Fruit fly (Drosophila melanogaster) whole organism, embryonic: ENCODE results near the gene Cln7.

ENCODE experiments used
- Bdp1 ChIP-seq: fragments of 200-800 bp; sonication (Bioruptor generic); optimal IDR thresholded peaks from 3 replicates; lab custom pipeline; 2016; ENCODE audit warnings: missing biosample characterization, missing genetic modification characterization
- Bgb ChIP-seq: fragments of 200-800 bp; sonication (Bioruptor generic); IDR thresholded peaks from 2 replicates; pipeline ENCODE4 v1.3.6; 2022; ENCODE audit warnings: missing biosample characterization, missing genetic modification characterization; ENCODE audit not compliant: partially characterized antibody
- Blimp-1 ChIP-seq: fragments of 200-800 bp; sonication (Bioruptor generic); optimal IDR thresholded peaks from 3 replicates; lab custom pipeline; 2018; ENCODE audit warnings: missing biosample characterization, missing genetic modification characterization, mild to moderate bottlenecking, moderate library complexity, missing genetic modification reagents
- C15 ChIP-seq: fragments of 200-800 bp; sonication (Bioruptor generic); IDR thresholded peaks from 3 replicates; pipeline ENCODE4 v1.3.6; 2022; ENCODE audit warnings: missing biosample characterization, missing genetic modification characterization
- CG10147 ChIP-seq: fragments of 200-800 bp; sonication (Bioruptor generic); optimal IDR thresholded peaks from 2 replicates; lab custom pipeline; 2019; ENCODE audit warnings: missing biosample characterization, mild to moderate bottlenecking, missing genetic modification characterization, moderate library complexity
- CG11093 ChIP-seq: fragments of 200-800 bp; sonication (Bioruptor generic); IDR thresholded peaks from 3 replicates; pipeline ENCODE4 v1.3.6; 2022; ENCODE audit warnings: missing biosample characterization, missing genetic modification characterization
- CG13123 ChIP-seq: fragments of 200-800 bp; sonication (Bioruptor generic); optimal IDR thresholded peaks from 2 replicates; lab custom pipeline; 2016; ENCODE audit warnings: missing biosample characterization, missing genetic modification characterization
- CG14441 ChIP-seq: fragments of 200-800 bp; sonication (Bioruptor generic); IDR thresholded peaks from 2 replicates; pipeline ENCODE4 v1.3.6; 2022; ENCODE audit warnings: missing biosample characterization, missing genetic modification characterization
- CG15514 ChIP-seq: fragments of 200-800 bp; sonication (Bioruptor generic); optimal IDR thresholded peaks from 3 replicates; lab custom pipeline; 2017; ENCODE audit warnings: missing biosample characterization, missing genetic modification characterization, mild to moderate bottlenecking, moderate library complexity, missing genetic modification reagents
- CG1603 ChIP-seq: fragments of 200-800 bp; sonication (Bioruptor generic); optimal IDR thresholded peaks from 2 replicates; lab custom pipeline; 2019; ENCODE audit warnings: missing biosample characterization, mild to moderate bottlenecking, missing genetic modification characterization, moderate library complexity
- CG16863 ChIP-seq: fragments of 200-800 bp; sonication (Bioruptor generic); optimal IDR thresholded peaks from 3 replicates; lab custom pipeline; 2016; ENCODE audit warnings: missing biosample characterization, missing genetic modification characterization
- CG17328 ChIP-seq: fragments of 200-800 bp; sonication (Bioruptor generic); IDR thresholded peaks from 2 replicates; pipeline ENCODE4 v1.3.6; 2022; ENCODE audit warnings: missing biosample characterization, missing genetic modification characterization
- CG18764 ChIP-seq: fragments of 200-800 bp; sonication (Bioruptor generic); optimal IDR thresholded peaks from 3 replicates; lab custom pipeline; 2016; ENCODE audit warnings: missing biosample characterization, missing genetic modification characterization
- CG31441 ChIP-seq: fragments of 200-800 bp; sonication (Bioruptor generic); IDR thresholded peaks from 2 replicates; pipeline ENCODE4 v1.3.6; 2022; ENCODE audit warnings: missing biosample characterization, missing genetic modification characterization
- CG32772 ChIP-seq: fragments of 200-800 bp; sonication (Bioruptor generic); IDR thresholded peaks from 2 replicates; pipeline ENCODE4 v1.3.6; 2022; ENCODE audit warnings: missing biosample characterization, missing genetic modification characterization
- CG33213 ChIP-seq: fragments of 200-800 bp; sonication (Bioruptor generic); optimal IDR thresholded peaks from 3 replicates; lab custom pipeline; 2016; ENCODE audit warnings: missing biosample characterization, missing genetic modification characterization
- CG34422 ChIP-seq: fragments of 200-800 bp; sonication (Bioruptor generic); IDR thresholded peaks from 3 replicates; pipeline ENCODE4 v1.3.6; 2022; ENCODE audit warnings: missing biosample characterization, missing genetic modification characterization
- CG4360 ChIP-seq: fragments of 200-800 bp; sonication (Bioruptor generic); IDR thresholded peaks from 2 replicates; pipeline ENCODE4 v1.3.6; 2022; ENCODE audit warnings: missing biosample characterization, missing genetic modification characterization
- CG4730 ChIP-seq: fragments of 200-800 bp; sonication (Bioruptor generic); IDR thresholded peaks from 2 replicates; pipeline ENCODE4 v1.3.6; 2022; ENCODE audit warnings: missing biosample characterization, missing genetic modification characterization
- CG7839 ChIP-seq: fragments of 200-800 bp; sonication (Bioruptor generic); optimal IDR thresholded peaks from 3 replicates; lab custom pipeline; 2018; ENCODE audit warnings: missing biosample characterization, mild to moderate bottlenecking, missing genetic modification characterization, moderate library complexity
- CG7987 ChIP-seq: fragments of 200-800 bp; sonication (Bioruptor generic); optimal IDR thresholded peaks from 2 replicates; lab custom pipeline; 2018; ENCODE audit warnings: missing biosample characterization, mild to moderate bottlenecking, missing genetic modification characterization, moderate library complexity
- CG8359 ChIP-seq: fragments of 200-800 bp; sonication (Bioruptor generic); optimal IDR thresholded peaks from 2 replicates; lab custom pipeline; 2017; ENCODE audit warnings: missing biosample characterization, mild to moderate bottlenecking, missing genetic modification characterization, borderline replicate concordance
- CG8924 ChIP-seq: fragments of 200-800 bp; optimal IDR thresholded peaks from 3 replicates; lab custom pipeline; 2019; ENCODE audit warnings: missing biosample characterization, mild to moderate bottlenecking, missing genetic modification characterization, moderate library complexity
- CG9437 ChIP-seq: fragments of 200-800 bp; sonication (Bioruptor generic); optimal IDR thresholded peaks from 2 replicates; lab custom pipeline; 2018; ENCODE audit warnings: missing biosample characterization, mild to moderate bottlenecking, missing genetic modification characterization
- CG9932 ChIP-seq: fragments of 200-800 bp; sonication (Bioruptor generic); IDR thresholded peaks from 2 replicates; pipeline ENCODE4 v1.3.6; 2022; ENCODE audit warnings: missing biosample characterization, missing genetic modification characterization
- CrebB ChIP-seq: fragments of 200-800 bp; sonication (Bioruptor generic); optimal IDR thresholded peaks from 3 replicates; lab custom pipeline; 2018; ENCODE audit warnings: missing biosample characterization, mild to moderate bottlenecking, missing genetic modification characterization
- E2f1 ChIP-seq: fragments of 200-800 bp; sonication (Bioruptor generic); IDR thresholded peaks from 2 replicates; pipeline ENCODE4 v1.3.6; 2022; ENCODE audit warnings: missing biosample characterization, missing genetic modification characterization
- Elba2 ChIP-seq: fragments of 200-800 bp; sonication (Bioruptor generic); optimal IDR thresholded peaks from 3 replicates; lab custom pipeline; 2016; ENCODE audit warnings: missing biosample characterization, missing genetic modification characterization
- Myb ChIP-seq: fragments of 200-800 bp; sonication (Bioruptor generic); optimal IDR thresholded peaks from 2 replicates; lab custom pipeline; 2016; ENCODE audit warnings: missing biosample characterization, missing genetic modification characterization
- NfI ChIP-seq: fragments of 200-800 bp; sonication (Bioruptor generic); optimal IDR thresholded peaks from 3 replicates; lab custom pipeline; 2018; ENCODE audit warnings: missing biosample characterization, mild to moderate bottlenecking, missing genetic modification characterization, moderate library complexity
- Poxn ChIP-seq: fragments of 200-800 bp; sonication (Bioruptor generic); IDR thresholded peaks from 2 replicates; pipeline ENCODE4 v1.3.6; 2022; ENCODE audit warnings: missing biosample characterization, missing genetic modification characterization
- Ravus ChIP-seq: fragments of 200-800 bp; sonication (Bioruptor generic); IDR thresholded peaks from 2 replicates; pipeline ENCODE4 v1.3.6; 2022; ENCODE audit warnings: missing biosample characterization, missing genetic modification characterization
- Sox100B ChIP-seq: fragments of 200-800 bp; sonication (Bioruptor generic); optimal IDR thresholded peaks from 3 replicates; lab custom pipeline; 2018; ENCODE audit warnings: missing biosample characterization, mild to moderate bottlenecking, missing genetic modification characterization
- Taf1 ChIP-seq: fragments of 200-800 bp; sonication (Bioruptor generic); IDR thresholded peaks from 2 replicates; pipeline ENCODE4 v1.3.6; 2022; ENCODE audit warnings: missing biosample characterization, missing genetic modification characterization
- chm ChIP-seq: fragments of 200-800 bp; sonication (Bioruptor generic); IDR thresholded peaks from 2 replicates; pipeline ENCODE4 v1.3.6; 2022; ENCODE audit warnings: missing biosample characterization, missing genetic modification characterization
- ci ChIP-seq: fragments of 200-800 bp; sonication (Bioruptor generic); IDR thresholded peaks from 3 replicates; pipeline ENCODE4 v1.3.6; 2022; ENCODE audit warnings: missing biosample characterization, missing genetic modification characterization
- croc ChIP-seq: fragments of 200-800 bp; sonication (Bioruptor generic); conservative IDR thresholded peaks from 3 replicates; pipeline ENCODE4 v1.3.6; 2022; ENCODE audit warnings: missing biosample characterization, missing genetic modification characterization
- dmrt11E ChIP-seq: fragments of 200-800 bp; sonication (Bioruptor generic); optimal IDR thresholded peaks from 3 replicates; lab custom pipeline; 2018; ENCODE audit warnings: missing biosample characterization, mild to moderate bottlenecking, missing genetic modification characterization, moderate library complexity
- dpn ChIP-seq, 2 experiments: fragments of 200-800 bp; sonication (Bioruptor generic); optimal IDR thresholded peaks; 3 replicates each; lab custom pipeline; 2016; ENCODE audit warnings: missing biosample characterization in 2 of 2, missing genetic modification characterization in 2 of 2
- esg ChIP-seq: fragments of 200-800 bp; sonication (Bioruptor generic); conservative IDR thresholded peaks from 2 replicates; pipeline ENCODE4 v1.3.6; 2022; ENCODE audit warnings: missing biosample characterization, missing genetic modification characterization
- fu2 ChIP-seq: fragments of 200-800 bp; sonication (Bioruptor generic); optimal IDR thresholded peaks from 2 replicates; lab custom pipeline; 2016; ENCODE audit warnings: missing biosample characterization, missing genetic modification characterization
- gro ChIP-seq: fragments of 200-800 bp; sonication (Bioruptor generic); optimal IDR thresholded peaks from 2 replicates; lab custom pipeline; 2016; ENCODE audit warnings: missing biosample characterization, missing genetic modification characterization
- insv ChIP-seq, 2 experiments: fragments of 200-800 bp; sonication (Bioruptor generic); optimal IDR thresholded peaks; 3 replicates each; lab custom pipeline; 2016 to 2018; ENCODE audit warnings: missing biosample characterization in 2 of 2, missing genetic modification characterization in 2 of 2
- knrl ChIP-seq: fragments of 200-800 bp; sonication (Bioruptor generic); IDR thresholded peaks from 3 replicates; pipeline ENCODE4 v1.3.6; 2022; ENCODE audit warnings: missing biosample characterization, missing genetic modification characterization; ENCODE audit not compliant: partially characterized antibody
- lbe ChIP-seq: fragments of 200-800 bp; sonication (Bioruptor generic); optimal IDR thresholded peaks from 2 replicates; lab custom pipeline; 2016; ENCODE audit warnings: missing biosample characterization, mild to moderate bottlenecking, missing genetic modification characterization
- pnt ChIP-seq: fragments of 200-800 bp; sonication (Bioruptor generic); optimal IDR thresholded peaks from 3 replicates; lab custom pipeline; 2016; ENCODE audit warnings: missing biosample characterization, missing genetic modification characterization
- ro ChIP-seq: fragments of 200-800 bp; sonication (Bioruptor generic); IDR thresholded peaks from 2 replicates; pipeline ENCODE4 v1.3.6; 2022; ENCODE audit warnings: missing biosample characterization, missing genetic modification characterization
- sc ChIP-seq, 3 experiments: fragments of >200 bp in 2 of 3; fragments of 200-800 bp in 1 of 3; sonication (Bioruptor generic) in 1 of 3; optimal IDR thresholded peaks; 2 replicates in 2 of 3; 3 replicates in 1 of 3; lab custom pipeline; 2017; ENCODE audit warnings: mild to moderate bottlenecking in 1 of 3, missing biosample characterization in 1 of 3, missing genetic modification characterization in 1 of 3, missing genetic modification reagents in 1 of 3
- sd ChIP-seq: fragments of 200-800 bp; sonication (Bioruptor generic); optimal IDR thresholded peaks from 3 replicates; lab custom pipeline; 2018; ENCODE audit warnings: missing biosample characterization, mild to moderate bottlenecking, missing genetic modification characterization, moderate library complexity
- stwl ChIP-seq: fragments of 200-800 bp; sonication (Bioruptor generic); optimal IDR thresholded peaks from 3 replicates; lab custom pipeline; 2018; ENCODE audit warnings: missing biosample characterization, mild to moderate bottlenecking, missing genetic modification characterization, moderate library complexity

Cln7 gene

dm6 chr3L:7370231-7370882 is 25.4 kb upstream of the Cln7 start (continued):
- no peak for TF ChIP-seq E2f1 (GFP tag; lab: Robert Waterston, UW)
- TF ChIP-seq CG32772 (GFP tag; lab: Robert Waterston, UW) = no peak
- TF ChIP-seq CG31441 (GFP tag; lab: Robert Waterston, UW) = no peak; the same call in 1 of the 2 replicates
- peak; percentile 93 for TF ChIP-seq CG9437
- TF ChIP-seq sd (tag; lab: Kevin White, UChicago) = peak; percentile 99
- no peak for TF ChIP-seq sc (optimal IDR thresholded peaks at IDR 0.05; lab: Kevin White, UChicago)
- TF ChIP-seq sc (GFP tag; optimal IDR thresholded peaks at IDR 0.05; lab: Kevin White, UChicago) = no peak
- TF ChIP-seq CG16863 (GFP tag; lab: Kevin White, UChicago) = no peak
- TF ChIP-seq ci = no peak
- no peak for TF ChIP-seq CG14441 (GFP tag; lab: Robert Waterston, UW)
- no peak for TF ChIP-seq CG4730 (GFP tag; lab: Robert Waterston, UW)
- TF ChIP-seq CG10147 (GFP tag; lab: Kevin White, UChicago) = no peak
- no peak for TF ChIP-seq CG7839 (tag; lab: Kevin White, UChicago)
- TF ChIP-seq knrl = 0 out of 3 replicates have a peak, but pooled peaks have one; percentile 21
- peak; percentile 42 for TF ChIP-seq CG15514 (GFP tag; lab: Kevin White, UChicago)
- no peak for TF ChIP-seq Taf1 (GFP tag; lab: Robert Waterston, UW)
- TF ChIP-seq CG1603 = peak; percentile 26
- TF ChIP-seq ro = no peak
- peak; percentile 22 for TF ChIP-seq CG7987 (GFP tag; lab: Kevin White, UChicago)
- TF ChIP-seq CG13123 (GFP tag; lab: Kevin White, UChicago) = no peak
- no peak for TF ChIP-seq dmrt11E (tag; lab: Kevin White, UChicago)
- TF ChIP-seq dpn (GFP tag; optimal IDR thresholded peaks at IDR 0.05; lab: Kevin White, UChicago) = no peak
- TF ChIP-seq Blimp-1 (GFP tag; lab: Kevin White, UChicago) = no peak
- TF ChIP-seq CG4360 (GFP tag; lab: Robert Waterston, UW) = no peak
- TF ChIP-seq CG8359 (GFP tag; lab: Kevin White, UChicago) = no peak
- no peak for TF ChIP-seq CG33213
- TF ChIP-seq CrebB = no peak
- TF ChIP-seq CG18764 (GFP tag; lab: Kevin White, UChicago) = no peak
- TF ChIP-seq esg (GFP tag; lab: Robert Waterston, UW) = no peak
- TF ChIP-seq Bdp1 (GFP tag; lab: Kevin White, UChicago) = no peak
- no peak for TF ChIP-seq pnt (GFP tag; lab: Kevin White, UChicago)
- TF ChIP-seq gro (GFP tag; lab: Kevin White, UChicago) = no peak
- no peak for TF ChIP-seq C15 (GFP tag; lab: Robert Waterston, UW)
- TF ChIP-seq Ravus (GFP tag; lab: Robert Waterston, UW) = no peak
- peak; percentile 14; the same call in 1 of the 2 replicates for TF ChIP-seq Bgb (GFP tag; lab: Robert Waterston, UW)
- no peak for TF ChIP-seq Poxn
- no peak for TF ChIP-seq lbe (GFP tag; lab: Kevin White, UChicago)
- TF ChIP-seq Sox100B (GFP tag; lab: Kevin White, UChicago) = no peak
- TF ChIP-seq croc (GFP tag; lab: Robert Waterston, UW) = no peak
- peak; percentile 56 for TF ChIP-seq CG8924 (tag; lab: Kevin White, UChicago)
- peak; percentile 50; the same call in 1 of the 3 replicates for TF ChIP-seq CG34422 (GFP tag; lab: Robert Waterston, UW)
- TF ChIP-seq NfI (GFP tag; lab: Kevin White, UChicago) = no peak
- no peak for TF ChIP-seq CG17328 (GFP tag; lab: Robert Waterston, UW)
- peak in 1 of 2 experiments; percentile 11 for TF ChIP-seq insv (GFP tag; optimal IDR thresholded peaks at IDR 0.05; lab: Kevin White, UChicago)
- no peak for TF ChIP-seq Myb (GFP tag; lab: Kevin White, UChicago)
- TF ChIP-seq fu2 (GFP tag; lab: Kevin White, UChicago) = no peak
- no peak for TF ChIP-seq stwl (tag; lab: Kevin White, UChicago)
- TF ChIP-seq CG11093 = no peak
- no peak for TF ChIP-seq Elba2
- TF ChIP-seq CG9932 (GFP tag; lab: Robert Waterston, UW) = no peak
- no peak for TF ChIP-seq chm (GFP tag; lab: Robert Waterston, UW)
